Worm (Caenorhabditis elegans) whole organism, late embryonic: ENCODE data around the gene T10H9.1.

Experiments
- C08G9.2 ChIP-seq: sonication (generic microtip); optimal IDR thresholded peaks from 2 replicates; lab custom pipeline; 2016; ENCODE audit warnings: mild to moderate bottlenecking, missing genetic modification characterization, moderate library complexity, missing compliant biosample characterization
- ceh-14 ChIP-seq: sonication (generic microtip); optimal IDR thresholded peaks from 2 replicates; lab custom pipeline; 2016; ENCODE audit warnings: missing genotype, missing genetic modification characterization, missing compliant biosample characterization
- ceh-18 ChIP-seq: sonication (generic microtip); optimal IDR thresholded peaks from 2 replicates; lab custom pipeline; 2016; ENCODE audit warnings: missing genetic modification characterization, missing compliant biosample characterization
- ceh-2 ChIP-seq: sonication (generic microtip); optimal IDR thresholded peaks from 2 replicates; lab custom pipeline; 2016; ENCODE audit warnings: missing genotype, missing genetic modification characterization, missing compliant biosample characterization
- ceh-24 ChIP-seq: sonication (generic microtip); optimal IDR thresholded peaks from 2 replicates; lab custom pipeline; 2016; ENCODE audit warnings: mild to moderate bottlenecking, missing genetic modification characterization, missing compliant biosample characterization
- ceh-31 ChIP-seq: sonication (generic microtip); optimal IDR thresholded peaks from 2 replicates; lab custom pipeline; 2016; ENCODE audit warnings: missing genetic modification characterization, missing compliant biosample characterization
- ceh-34 ChIP-seq: sonication (generic microtip); optimal IDR thresholded peaks from 2 replicates; lab custom pipeline; 2016; ENCODE audit warnings: mild to moderate bottlenecking, missing genetic modification characterization, missing compliant biosample characterization
- ceh-48 ChIP-seq: sonication (generic microtip); optimal IDR thresholded peaks from 2 replicates; lab custom pipeline; 2016; ENCODE audit warnings: missing genetic modification characterization, inconsistent platforms, missing compliant biosample characterization
- ceh-9 ChIP-seq: sonication (generic microtip); optimal IDR thresholded peaks from 2 replicates; lab custom pipeline; 2016; ENCODE audit warnings: mild to moderate bottlenecking, missing genetic modification characterization, inconsistent platforms, missing compliant biosample characterization
- che-1 ChIP-seq: sonication (generic microtip); optimal IDR thresholded peaks from 2 replicates; lab custom pipeline; 2016; ENCODE audit warnings: mild to moderate bottlenecking, missing genetic modification characterization, missing compliant biosample characterization
- dve-1 ChIP-seq: sonication (generic microtip); optimal IDR thresholded peaks from 2 replicates; lab custom pipeline; 2017; ENCODE audit warnings: antibody characterized with exemption, mild to moderate bottlenecking, missing genetic modification characterization, missing compliant biosample characterization
- eyg-1 ChIP-seq: sonication (generic microtip); optimal IDR thresholded peaks from 2 replicates; lab custom pipeline; 2016; ENCODE audit warnings: missing genotype, missing genetic modification characterization, missing compliant biosample characterization
- fkh-10 ChIP-seq: fragments of 150-350 bp; optimal IDR thresholded peaks from 2 replicates; lab custom pipeline; 2014; ENCODE audit warnings: missing biosample characterization, missing genetic modification reagents, missing genetic modification characterization
- gmeb-2 ChIP-seq: sonication (generic microtip); optimal IDR thresholded peaks from 2 replicates; lab custom pipeline; 2016; ENCODE audit warnings: missing genetic modification characterization, inconsistent platforms, missing compliant biosample characterization
- hlh-15 ChIP-seq: sonication (generic microtip); optimal IDR thresholded peaks from 2 replicates; lab custom pipeline; 2016; ENCODE audit warnings: missing genetic modification characterization, missing compliant biosample characterization
- mec-3 ChIP-seq: sonication (generic microtip); optimal IDR thresholded peaks from 2 replicates; lab custom pipeline; 2016; ENCODE audit warnings: borderline replicate concordance, missing genetic modification characterization, missing compliant biosample characterization
- nfya-1 ChIP-seq: sonication (generic microtip); optimal IDR thresholded peaks from 2 replicates; lab custom pipeline; 2017; ENCODE audit warnings: missing genetic modification characterization, mild to moderate bottlenecking, missing compliant biosample characterization, antibody characterized with exemption, moderate library complexity
- npax-4 ChIP-seq: sonication (generic microtip); optimal IDR thresholded peaks from 2 replicates; lab custom pipeline; 2016; ENCODE audit warnings: missing genetic modification characterization, missing compliant biosample characterization
- pag-3 ChIP-seq: sonication (generic microtip); optimal IDR thresholded peaks from 2 replicates; lab custom pipeline; 2016; ENCODE audit warnings: missing compliant biosample characterization, missing genetic modification characterization, borderline replicate concordance
- pat-9 ChIP-seq: fragments of 200-800 bp; sonication (Bioruptor generic); optimal IDR thresholded peaks from 2 replicates; lab custom pipeline; 2018; ENCODE audit warnings: mild to moderate bottlenecking, missing genetic modification characterization, moderate library complexity, missing compliant biosample characterization
- pax-1 ChIP-seq: fragments of 150-350 bp; optimal IDR thresholded peaks from 2 replicates; lab custom pipeline; 2014; ENCODE audit warnings: missing biosample characterization, missing genetic modification characterization
- pha-2 ChIP-seq: sonication (generic microtip); optimal IDR thresholded peaks from 2 replicates; lab custom pipeline; 2017; ENCODE audit warnings: mild to moderate bottlenecking, missing genetic modification characterization, missing compliant biosample characterization
- pqm-1 ChIP-seq: sonication (generic microtip); optimal IDR thresholded peaks from 2 replicates; lab custom pipeline; 2016; ENCODE audit warnings: missing genetic modification characterization, missing compliant biosample characterization
- pros-1 ChIP-seq: fragments of 150-350 bp; optimal IDR thresholded peaks from 2 replicates; lab custom pipeline; 2014; ENCODE audit warnings: missing biosample characterization, missing genetic modification reagents, missing genetic modification characterization
- rnt-1 ChIP-seq: sonication (generic microtip); optimal IDR thresholded peaks from 2 replicates; lab custom pipeline; 2016; ENCODE audit warnings: missing genetic modification characterization, missing compliant biosample characterization
- sdc-2 ChIP-seq: sonication (generic microtip); optimal IDR thresholded peaks from 2 replicates; lab custom pipeline; 2016; ENCODE audit warnings: missing genotype, missing genetic modification characterization, missing compliant biosample characterization
- sox-2 ChIP-seq: fragments of 200-800 bp; sonication (Bioruptor generic); IDR thresholded peaks from 2 replicates; pipeline ENCODE4 v1.3.6; 2022; ENCODE audit warnings: missing genetic modification reagents, missing genetic modification characterization, missing compliant biosample characterization
- sox-4 ChIP-seq: sonication (generic microtip); optimal IDR thresholded peaks from 2 replicates; lab custom pipeline; 2017; ENCODE audit warnings: mild to moderate bottlenecking, missing genetic modification characterization, inconsistent platforms, missing compliant biosample characterization
- tbx-2 ChIP-seq: sonication (generic microtip); optimal IDR thresholded peaks from 2 replicates; lab custom pipeline; 2016; ENCODE audit warnings: missing genetic modification characterization, missing compliant biosample characterization
- ttx-3 ChIP-seq: sonication (generic microtip); optimal IDR thresholded peaks from 2 replicates; lab custom pipeline; 2016; ENCODE audit warnings: missing genetic modification reagents, missing genetic modification characterization, missing compliant biosample characterization
- unc-3 ChIP-seq, 2 experiments: fragments of 200-800 bp in 1 of 2; sonication (Bioruptor generic) in 1 of 2; sonication (generic microtip) in 1 of 2; conservative IDR thresholded peaks in 1 of 2; optimal IDR thresholded peaks in 1 of 2; 2 replicates each; pipeline versions ENCODE4 v1.3.6 to Lab custom; 2016 to 2022; ENCODE audit warnings: missing compliant biosample characterization in 2 of 2, missing genetic modification characterization in 2 of 2, missing genetic modification reagents in 1 of 2
- unc-42 ChIP-seq: sonication (generic microtip); optimal IDR thresholded peaks from 2 replicates; lab custom pipeline; 2016; ENCODE audit warnings: missing genotype, missing genetic modification characterization, missing compliant biosample characterization
- unc-55 ChIP-seq: sonication (generic microtip); optimal IDR thresholded peaks from 2 replicates; lab custom pipeline; 2017; ENCODE audit warnings: missing biosample characterization, missing genetic modification reagents, missing genetic modification characterization
- zip-5 ChIP-seq: sonication (generic microtip); optimal IDR thresholded peaks from 2 replicates; lab custom pipeline; 2016; ENCODE audit warnings: missing genetic modification characterization, missing compliant biosample characterization

Gene T10H9.1

DNA sequence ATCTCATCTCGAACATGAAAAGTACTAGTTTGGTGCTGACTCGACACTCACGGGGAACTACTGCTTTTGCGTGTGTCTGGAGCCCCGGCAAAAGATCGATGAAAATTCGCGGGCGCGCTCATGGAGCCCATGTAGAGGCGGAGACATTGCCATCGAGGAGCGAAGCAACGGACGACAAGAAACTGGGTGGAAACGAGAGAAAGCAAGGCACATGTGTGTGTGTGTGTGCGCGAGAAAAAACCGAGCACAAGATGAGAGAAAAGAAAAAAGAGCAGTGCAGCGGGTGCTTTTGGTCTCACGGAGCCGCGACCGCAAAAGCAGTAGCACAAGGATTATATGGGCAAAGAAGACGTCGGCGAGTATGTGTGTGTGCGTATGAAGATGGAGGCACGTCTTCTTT, 9.3 kb downstream of the T10H9.1 start:
- TF ChIP-seq ceh-2: no peak
- TF ChIP-seq ceh-48: peak; percentile 82
- no peak for TF ChIP-seq pqm-1 (tag; lab: Kevin White, UChicago)
- TF ChIP-seq ceh-18 (tag; lab: Kevin White, UChicago): peak; percentile 32
- TF ChIP-seq ceh-14: peak; percentile 78
- TF ChIP-seq tbx-2: peak; percentile 9
- peak; percentile 42 for TF ChIP-seq ceh-34 (tag; lab: Kevin White, UChicago)
- peak; percentile 44 for TF ChIP-seq unc-42 (tag; lab: Kevin White, UChicago)
- TF ChIP-seq nfya-1 (tag; lab: Kevin White, UChicago): peak; percentile 14
- TF ChIP-seq ceh-31 (tag; lab: Kevin White, UChicago): peak; percentile 62
- TF ChIP-seq pax-1 (tag; lab: Kevin White, UChicago): no peak
- peak; percentile 22 for TF ChIP-seq sdc-2 (tag; lab: Kevin White, UChicago)

DNA sequence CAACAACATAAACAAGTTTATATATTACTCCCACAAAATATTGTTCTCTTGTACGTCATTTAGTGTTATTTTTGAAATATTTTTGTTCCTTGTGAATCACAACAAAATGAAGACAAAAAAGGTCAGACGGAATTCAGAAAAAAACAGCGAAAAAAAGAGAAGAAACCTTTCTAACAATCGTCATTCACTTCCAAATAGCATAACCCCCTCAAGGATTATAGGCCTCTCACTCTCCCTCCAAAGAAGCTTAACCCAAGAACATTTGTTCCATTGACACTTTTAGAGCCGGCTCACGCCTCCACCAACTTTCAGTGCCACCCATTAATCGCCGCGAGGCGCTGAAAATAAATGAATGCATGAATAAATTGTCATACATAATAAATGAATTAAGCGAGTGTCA, 10.1 kb downstream of the T10H9.1 start:
- TF ChIP-seq ceh-9 (tag; lab: Kevin White, UChicago) (no peak), pros-1 (no peak), fkh-10 (GFP tag; lab: Kevin White, UChicago) (no peak), mec-3 (tag; lab: Kevin White, UChicago) (no peak)

ce11 chrV:6661658-6662057, 12.2 kb downstream of the T10H9.1 start:
- TF ChIP-seq unc-42 (tag; lab: Kevin White, UChicago) (peak; percentile 42), ceh-24 (tag; lab: Kevin White, UChicago) (no peak), C08G9.2 (tag; lab: Kevin White, UChicago) (no peak)

ce11 chrV:6662505-6662904, 13.1 kb downstream of the T10H9.1 start:
- no peak for TF ChIP-seq dve-1
- TF ChIP-seq che-1: no peak
- TF ChIP-seq gmeb-2: no peak
- TF ChIP-seq sox-2 (GFP tag; lab: Robert Waterston, UW): no peak
- TF ChIP-seq zip-5 (tag; lab: Kevin White, UChicago): no peak

- TF ChIP-seq pqm-1 (tag; lab: Kevin White, UChicago): no peak
- no peak for TF ChIP-seq gmeb-2
- no peak for TF ChIP-seq sox-4 (tag; lab: Kevin White, UChicago)
- TF ChIP-seq pha-2 (tag; lab: Kevin White, UChicago): no peak
- TF ChIP-seq unc-55 (GFP tag; lab: Kevin White, UChicago): no peak
- TF ChIP-seq unc-3 (GFP tag; conservative IDR thresholded peaks at IDR 0.05; lab: Robert Waterston, UW): no peak
- no peak for TF ChIP-seq unc-3 (tag; optimal IDR thresholded peaks at IDR 0.05; lab: Kevin White, UChicago)
- no peak for TF ChIP-seq npax-4
- no peak for TF ChIP-seq hlh-15 (tag; lab: Kevin White, UChicago)
- no peak for TF ChIP-seq pat-9 (tag; lab: Kevin White, UChicago)
- TF ChIP-seq eyg-1 (tag; lab: Kevin White, UChicago): no peak
- TF ChIP-seq rnt-1 (tag; lab: Kevin White, UChicago): no peak
- TF ChIP-seq pag-3 (tag; lab: Kevin White, UChicago): no peak
- no peak for TF ChIP-seq ttx-3 (tag; lab: Kevin White, UChicago)
Measured at ce11 chrV:6665751-6666150, 16.3 kb downstream of the T10H9.1 start, which contains the start of gene pmp-5. TSS of gene pmp-5 (minus strand) at chrV:6665813.
